Worm (Caenorhabditis elegans): ENCODE measurements around the gene C47E8.9.

DNA sequence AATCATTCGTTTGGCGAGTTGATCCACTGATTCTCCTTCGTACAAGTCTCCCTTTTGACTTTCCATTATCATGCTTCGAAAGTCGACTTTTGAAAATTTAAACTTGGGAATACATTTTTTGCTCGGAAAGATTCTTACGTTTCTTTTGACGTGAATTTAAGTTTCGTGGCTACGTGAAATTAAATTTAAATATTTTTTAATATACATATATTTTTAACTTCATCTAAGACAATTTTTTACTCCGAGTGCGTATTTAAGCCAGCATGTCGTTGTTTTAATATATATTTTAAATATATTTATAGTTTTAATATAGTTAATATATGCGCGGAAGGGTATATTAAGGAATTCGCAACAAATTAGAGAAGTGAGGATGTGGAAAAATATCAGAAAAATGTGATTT, 52.5 kb downstream of the C47E8.9 start, which contains the start of gene R08A2.2:
- TF ChIP-seq him-1 (tag; optimal IDR thresholded peaks at IDR 0.05) (no peak), dao-5 (tag; optimal IDR thresholded peaks at IDR 0.05) (no peak)
